Fruit fly (Drosophila melanogaster) whole organism, wandering third instar larva: ENCODE results near the gene CG13887.
A peak's percentile ranks its signal among the peaks of the same experiment; 100 is the strongest.

Source experiments
- CG32264 ChIP-seq: fragments of 200-800 bp; sonication (Bioruptor generic); optimal IDR thresholded peaks from 2 replicates; lab custom pipeline; 2016; ENCODE audit warnings: missing biosample characterization, missing genetic modification characterization
- CG9705 ChIP-seq: fragments of 200-800 bp; sonication (Bioruptor generic); optimal IDR thresholded peaks from 2 replicates; lab custom pipeline; 2018; ENCODE audit warnings: missing biosample characterization, mild to moderate bottlenecking, missing genetic modification characterization
- Dfd ChIP-seq: fragments of >200 bp; optimal IDR thresholded peaks from 2 replicates; lab custom pipeline; 2017; ENCODE audit warnings: missing biosample characterization, missing genetic modification characterization
- Dif ChIP-seq: fragments of 200-275, 200-300 bp; sonication (Bioruptor generic); optimal IDR thresholded peaks from 2 replicates; lab custom pipeline; 2018; ENCODE audit warnings: missing biosample characterization, missing genetic modification characterization; ENCODE audit not compliant: partially characterized antibody
- GATAd ChIP-seq: sonication (Bioruptor generic); optimal IDR thresholded peaks from 2 replicates; lab custom pipeline; 2016; ENCODE audit warnings: missing biosample characterization, missing genetic modification characterization
- HLH106 ChIP-seq: fragments of 200-800 bp; optimal IDR thresholded peaks from 3 replicates; lab custom pipeline; 2019; ENCODE audit warnings: missing biosample characterization, mild to moderate bottlenecking, missing genetic modification characterization, moderate library complexity
- Hr78 ChIP-seq: fragments of >200 bp; optimal IDR thresholded peaks from 2 replicates; lab custom pipeline; 2017; ENCODE audit warnings: missing biosample characterization, missing genetic modification characterization
- Hr83 ChIP-seq: fragments of 200-300 bp; sonication (Bioruptor generic); optimal IDR thresholded peaks from 2 replicates; lab custom pipeline; 2016; ENCODE audit warnings: missing biosample characterization, mild to moderate bottlenecking, missing genetic modification characterization, moderate library complexity; ENCODE audit not compliant: poor library complexity, severe bottlenecking
- Jra ChIP-seq: sonication (Bioruptor generic); optimal IDR thresholded peaks from 2 replicates; lab custom pipeline; 2016; ENCODE audit warnings: missing biosample characterization, missing genetic modification characterization
- Myc ChIP-seq: fragments of >200 bp; optimal IDR thresholded peaks from 2 replicates; lab custom pipeline; 2017
- N ChIP-seq: fragments of >200 bp; optimal IDR thresholded peaks from 2 replicates; lab custom pipeline; 2018; ENCODE audit warnings: missing biosample characterization, missing external identifiers, missing genetic modification characterization
- OdsH ChIP-seq: fragments of 200-800 bp; sonication (Bioruptor generic); optimal IDR thresholded peaks from 2 replicates; lab custom pipeline; 2016; ENCODE audit warnings: missing biosample characterization, mild to moderate bottlenecking, missing genetic modification characterization
- Rel ChIP-seq, 2 experiments: fragments of 200-800 bp; sonication (Bioruptor generic) in 1 of 2; optimal IDR thresholded peaks; 2 replicates in 1 of 2; 3 replicates in 1 of 2; lab custom pipeline; 2016 to 2019; ENCODE audit warnings: mild to moderate bottlenecking in 2 of 2, missing biosample characterization in 2 of 2, missing genetic modification characterization in 2 of 2, moderate library complexity in 1 of 2
- Sp1 ChIP-seq: fragments of 200-800 bp; sonication (Bioruptor generic); optimal IDR thresholded peaks from 3 replicates; lab custom pipeline; 2019; ENCODE audit warnings: missing biosample characterization, mild to moderate bottlenecking, missing genetic modification characterization, moderate library complexity
- Vsx2 ChIP-seq: fragments of 200-300, 225-300 bp; sonication (Bioruptor generic); optimal IDR thresholded peaks from 2 replicates; lab custom pipeline; 2018; ENCODE audit warnings: missing biosample characterization, missing genetic modification characterization; ENCODE audit not compliant: partially characterized antibody
- br ChIP-seq: fragments of 200-800 bp; sonication (Bioruptor generic); optimal IDR thresholded peaks from 2 replicates; lab custom pipeline; 2016; ENCODE audit warnings: missing biosample characterization, missing genetic modification characterization
- brk ChIP-seq: fragments of 200-800 bp; sonication (Bioruptor generic); optimal IDR thresholded peaks from 2 replicates; lab custom pipeline; 2016; ENCODE audit warnings: missing biosample characterization, mild to moderate bottlenecking, missing genetic modification characterization
- dl ChIP-seq, 2 experiments: fragments of 175-275, 200-275 bp in 1 of 2; fragments of 200-275 bp in 1 of 2; sonication (Bioruptor generic); optimal IDR thresholded peaks; lab custom pipeline; 2018; ENCODE audit warnings: mild to moderate bottlenecking in 2 of 2, missing biosample characterization in 2 of 2, missing genetic modification characterization in 2 of 2, moderate library complexity in 2 of 2; ENCODE audit not compliant: partially characterized antibody in 2 of 2, insufficient read depth in 1 of 2
- ey ChIP-seq: fragments of 200-800 bp; sonication (Bioruptor generic); optimal IDR thresholded peaks from 2 replicates; lab custom pipeline; 2016; ENCODE audit warnings: missing biosample characterization, missing genetic modification characterization
- foxo ChIP-seq, 2 experiments: fragments of 200-800 bp; sonication (Bioruptor generic); optimal IDR thresholded peaks; 2 replicates in 1 of 2; 3 replicates in 1 of 2; lab custom pipeline; 2016 to 2017; ENCODE audit warnings: missing biosample characterization in 2 of 2, missing genetic modification characterization in 2 of 2
- fru ChIP-seq: fragments of 200-800 bp; sonication (Bioruptor generic); optimal IDR thresholded peaks from 3 replicates; lab custom pipeline; 2016; ENCODE audit warnings: missing biosample characterization, mild to moderate bottlenecking, missing genetic modification characterization
- h ChIP-seq: fragments of 200-800 bp; sonication (Bioruptor generic); optimal IDR thresholded peaks from 3 replicates; lab custom pipeline; 2016; ENCODE audit warnings: missing biosample characterization, mild to moderate bottlenecking, missing genetic modification characterization
- jim ChIP-seq: fragments of 175-275, 200-325 bp; sonication (Bioruptor generic); optimal IDR thresholded peaks from 2 replicates; lab custom pipeline; 2016; ENCODE audit warnings: missing biosample characterization, mild to moderate bottlenecking, missing genetic modification characterization
- lola ChIP-seq: fragments of >200 bp; optimal IDR thresholded peaks from 2 replicates; lab custom pipeline; 2017; ENCODE audit warnings: missing biosample characterization, missing genetic modification characterization
- pan ChIP-seq: fragments of >200 bp; optimal IDR thresholded peaks from 2 replicates; lab custom pipeline; 2017
- psq ChIP-seq: fragments of 200-800 bp; sonication (Bioruptor generic); optimal IDR thresholded peaks from 3 replicates; lab custom pipeline; 2017; ENCODE audit warnings: missing biosample characterization, mild to moderate bottlenecking, missing genetic modification characterization, moderate library complexity
- sage ChIP-seq: fragments of 200-800 bp; sonication (Bioruptor generic); optimal IDR thresholded peaks from 2 replicates; lab custom pipeline; 2016; ENCODE audit warnings: missing biosample characterization, mild to moderate bottlenecking, missing genetic modification characterization
- sv ChIP-seq: fragments of 200-800 bp; sonication (Bioruptor generic); optimal IDR thresholded peaks from 3 replicates; lab custom pipeline; 2016; ENCODE audit warnings: missing biosample characterization, missing genetic modification characterization
- tai ChIP-seq: sonication (Bioruptor generic); optimal IDR thresholded peaks from 2 replicates; lab custom pipeline; 2016; ENCODE audit warnings: missing biosample characterization, missing genetic modification characterization
- usp ChIP-seq: fragments of >200 bp; optimal IDR thresholded peaks from 2 replicates; lab custom pipeline; 2017; ENCODE audit warnings: missing biosample characterization, missing genetic modification characterization
- woc ChIP-seq: sonication (Bioruptor generic); optimal IDR thresholded peaks from 2 replicates; lab custom pipeline; 2016; ENCODE audit warnings: missing biosample characterization, mild to moderate bottlenecking, missing genetic modification characterization

CG13887 gene

dm6 chr3L:807456-807855, 30.2 kb upstream of the CG13887 start:
- TF ChIP-seq usp (GFP tag; lab: Kevin White, UChicago): no peak
- peak; percentile 35 for TF ChIP-seq HLH106 (tag; lab: Kevin White, UChicago)
- peak in 1 of 2 experiments; percentile 13 for TF ChIP-seq foxo (GFP tag; optimal IDR thresholded peaks at IDR 0.05; lab: Kevin White, UChicago)
- TF ChIP-seq Sp1 (GFP tag; lab: Kevin White, UChicago): peak; percentile 32
- TF ChIP-seq tai (GFP tag; lab: Kevin White, UChicago): no peak
- peak; percentile 3 for TF ChIP-seq psq (GFP tag; lab: Kevin White, UChicago)
- TF ChIP-seq h (GFP tag; lab: Kevin White, UChicago): peak; percentile 14
- TF ChIP-seq ey (GFP tag; lab: Kevin White, UChicago): peak; percentile 4
- peak; percentile 15 for TF ChIP-seq fru (GFP tag; lab: Kevin White, UChicago)
- TF ChIP-seq, all 38 proteins: peak for 7

dm6 chr3L:808725-809537, 28.7 kb upstream of the CG13887 start:
- TF ChIP-seq N (GFP tag; lab: Kevin White, UChicago) (no peak), CG32264 (GFP tag; lab: Kevin White, UChicago) (no peak), CG9705 (no peak), br (GFP tag; lab: Kevin White, UChicago) (no peak), Myc (lab: Kevin White, UChicago) (no peak)

- TF ChIP-seq br (GFP tag; lab: Kevin White, UChicago) (no peak), Myc (lab: Kevin White, UChicago) (no peak), pan (lab: Kevin White, UChicago) (no peak), Rel (GFP tag; optimal IDR thresholded peaks at IDR 0.05; lab: Kevin White, UChicago) (no peak), Rel (tag; optimal IDR thresholded peaks at IDR 0.05; lab: Kevin White, UChicago) (no peak), foxo (GFP tag; optimal IDR thresholded peaks at IDR 0.05; lab: Kevin White, UChicago) (no peak), HLH106 (tag; lab: Kevin White, UChicago) (no peak), ey (GFP tag; lab: Kevin White, UChicago) (no peak), Dfd (GFP tag; lab: Kevin White, UChicago) (no peak), OdsH (GFP tag; lab: Kevin White, UChicago) (no peak), brk (GFP tag; lab: Kevin White, UChicago) (no peak), Hr83 (GFP tag; lab: Kevin White, UChicago) (no peak), fru (GFP tag; lab: Kevin White, UChicago) (no peak), psq (GFP tag; lab: Kevin White, UChicago) (no peak), woc (GFP tag; lab: Kevin White, UChicago) (no peak), Hr78 (GFP tag; lab: Kevin White, UChicago) (no peak), Sp1 (GFP tag; lab: Kevin White, UChicago) (no peak), sv (GFP tag; lab: Kevin White, UChicago) (no peak), CG9705 (no peak), Dif (GFP tag; lab: Kevin White, UChicago) (no peak)
Observed at dm6 chr3L:809538-809805, 28.2 kb upstream of the CG13887 start.

- TF ChIP-seq jim (GFP tag; lab: Kevin White, UChicago) (no peak), Myc (lab: Kevin White, UChicago) (no peak), CG9705 (no peak), sage (GFP tag; lab: Kevin White, UChicago) (no peak), woc (GFP tag; lab: Kevin White, UChicago) (no peak), Sp1 (GFP tag; lab: Kevin White, UChicago) (no peak), lola (GFP tag; lab: Kevin White, UChicago) (no peak), Jra (GFP tag; lab: Kevin White, UChicago) (no peak), pan (lab: Kevin White, UChicago) (no peak), Vsx2 (no peak), N (GFP tag; lab: Kevin White, UChicago) (no peak)
Observed at dm6 chr3L:810038-810644, 27.5 kb upstream of the CG13887 start.

dm6 chr3L:811816-812215, 25.8 kb upstream of the CG13887 start:
- TF ChIP-seq dl (GFP tag; optimal IDR thresholded peaks at IDR 0.05; lab: Kevin White, UChicago; ENCODE audit: insufficient read depth in 1 of 2, partially characterized antibody in 2 of 2): no peak
- TF ChIP-seq GATAd (GFP tag; lab: Kevin White, UChicago): no peak
- no peak for TF ChIP-seq Myc (lab: Kevin White, UChicago)
- no peak for TF ChIP-seq tai (GFP tag; lab: Kevin White, UChicago)
- no peak for TF ChIP-seq Hr83 (GFP tag; lab: Kevin White, UChicago)
- TF ChIP-seq jim (GFP tag; lab: Kevin White, UChicago): no peak
- no peak for TF ChIP-seq sv (GFP tag; lab: Kevin White, UChicago)
- TF ChIP-seq, all 38 proteins: peak for 0
